Worm (Caenorhabditis elegans) whole organism, young adult: ENCODE data around the gene sre-40.
"Not testable (repeated sequence)": the region's sequence is repeated elsewhere in the genome, so short reads cannot be mapped to it uniquely, and the experiment has no call there.

ENCODE experiments used
- B0019.2 ChIP-seq: fragments of 200-800 bp; sonication (Bioruptor generic); conservative IDR thresholded peaks from 2 replicates; pipeline ENCODE4 v1.3.6; 2022; ENCODE audit warnings: missing genetic modification reagents, missing genetic modification characterization, missing compliant biosample characterization
- C06A6.2 ChIP-seq: fragments of 200-800 bp; sonication (Bioruptor generic); conservative IDR thresholded peaks from 2 replicates; pipeline ENCODE4 v1.3.6; 2022; ENCODE audit warnings: missing genetic modification characterization, missing compliant biosample characterization
- C17E4.6 ChIP-seq: fragments of 200-800 bp; sonication (Bioruptor generic); IDR thresholded peaks from 2 replicates; pipeline ENCODE4 v1.3.6; 2022; ENCODE audit warnings: missing genetic modification reagents, missing genetic modification characterization, missing compliant biosample characterization
- D2030.7 ChIP-seq: fragments of 200-800 bp; sonication (Bioruptor generic); IDR thresholded peaks from 2 replicates; pipeline ENCODE4 v1.3.6; 2022; ENCODE audit warnings: missing genetic modification reagents, missing genetic modification characterization, missing compliant biosample characterization
- F23B12.7 ChIP-seq: sonication (generic microtip); optimal IDR thresholded peaks from 2 replicates; lab custom pipeline; 2017; ENCODE audit warnings: missing genetic modification characterization, mild to moderate bottlenecking, missing compliant biosample characterization, antibody characterized with exemption, moderate library complexity; ENCODE audit not compliant: insufficient read depth
- F33H1.4 ChIP-seq: fragments of 200-800 bp; sonication (Bioruptor generic); IDR thresholded peaks from 2 replicates; pipeline ENCODE4 v1.3.6; 2022; ENCODE audit warnings: missing genetic modification reagents, missing genetic modification characterization, missing compliant biosample characterization
- K11D2.4 ChIP-seq: fragments of 200-800 bp; sonication (Bioruptor generic); IDR thresholded peaks from 2 replicates; pipeline ENCODE4 v1.3.6; 2022; ENCODE audit warnings: missing genetic modification reagents, missing genetic modification characterization, missing compliant biosample characterization
- K12H6.12 ChIP-seq: fragments of 200-800 bp; sonication (Bioruptor generic); optimal IDR thresholded peaks from 2 replicates; lab custom pipeline; 2018; ENCODE audit warnings: mild to moderate bottlenecking, missing genetic modification characterization, missing compliant biosample characterization
- Y53F4B.3 ChIP-seq: fragments of 200-800 bp; sonication (Bioruptor generic); IDR thresholded peaks from 2 replicates; pipeline ENCODE4 v1.3.6; 2022; ENCODE audit warnings: missing genetic modification reagents, missing genetic modification characterization, missing compliant biosample characterization
- Y53G8AR.9 ChIP-seq: fragments of 200-800 bp; sonication (Bioruptor generic); conservative IDR thresholded peaks from 2 replicates; pipeline ENCODE4 v1.3.6; 2022; ENCODE audit warnings: missing genetic modification reagents, missing genetic modification characterization, missing compliant biosample characterization
- Y67H2A.10 ChIP-seq: fragments of 200-800 bp; sonication (Bioruptor generic); conservative IDR thresholded peaks from 2 replicates; pipeline ENCODE4 v1.3.6; 2022; ENCODE audit warnings: missing genetic modification reagents, missing genetic modification characterization, missing compliant biosample characterization
- Y79H2A.3 ChIP-seq: fragments of 200-800 bp; sonication (Bioruptor generic); conservative IDR thresholded peaks from 2 replicates; pipeline ENCODE4 v1.3.6; 2022; ENCODE audit warnings: missing genetic modification reagents, missing genetic modification characterization, missing compliant biosample characterization
- ZK185.1 ChIP-seq: sonication (generic microtip); optimal IDR thresholded peaks from 2 replicates; lab custom pipeline; 2016; ENCODE audit warnings: mild to moderate bottlenecking, missing genetic modification characterization, missing compliant biosample characterization; ENCODE audit not compliant: poor library complexity, severe bottlenecking
- athp-1 ChIP-seq: sonication (generic microtip); optimal IDR thresholded peaks from 2 replicates; lab custom pipeline; 2017; ENCODE audit warnings: mild to moderate bottlenecking, missing genetic modification characterization, missing compliant biosample characterization
- attf-5 ChIP-seq: fragments of 200-800 bp; sonication (Bioruptor generic); optimal IDR thresholded peaks from 2 replicates; lab custom pipeline; 2018; ENCODE audit warnings: mild to moderate bottlenecking, missing genetic modification characterization, missing compliant biosample characterization
- bed-2 ChIP-seq: fragments of 200-800 bp; sonication (Bioruptor generic); IDR thresholded peaks from 2 replicates; pipeline ENCODE4 v1.3.6; 2022; ENCODE audit warnings: missing genetic modification reagents, missing genetic modification characterization, missing compliant biosample characterization
- cebp-1 ChIP-seq, 2 experiments: fragments of 200-800 bp in 1 of 2; sonication (Bioruptor generic) in 1 of 2; sonication (generic microtip) in 1 of 2; IDR thresholded peaks in 1 of 2; optimal IDR thresholded peaks in 1 of 2; 2 replicates each; pipeline versions ENCODE4 v1.3.6 to Lab custom; 2017 to 2022; ENCODE audit warnings: missing compliant biosample characterization in 2 of 2, missing genetic modification characterization in 2 of 2, mild to moderate bottlenecking in 1 of 2, missing genetic modification reagents in 1 of 2, moderate library complexity in 1 of 2
- ceh-27 ChIP-seq: fragments of 200-800 bp; sonication (Bioruptor generic); optimal IDR thresholded peaks from 2 replicates; lab custom pipeline; 2018; ENCODE audit warnings: mild to moderate bottlenecking, missing genetic modification characterization, moderate library complexity, missing compliant biosample characterization
- ceh-91 ChIP-seq: fragments of 200-800 bp; sonication (Bioruptor generic); IDR thresholded peaks from 2 replicates; pipeline ENCODE4 v1.3.6; 2022; ENCODE audit warnings: missing genetic modification reagents, missing genetic modification characterization, missing compliant biosample characterization
- egl-18 ChIP-seq: fragments of 200-800 bp; sonication (Bioruptor generic); IDR thresholded peaks from 2 replicates; pipeline ENCODE4 v1.3.6; 2022; ENCODE audit warnings: missing genetic modification reagents, missing genetic modification characterization, missing compliant biosample characterization
- egl-44 ChIP-seq: fragments of 200-800 bp; sonication (Bioruptor generic); IDR thresholded peaks from 2 replicates; pipeline ENCODE4 v1.3.6; 2022; ENCODE audit warnings: missing genetic modification reagents, missing genetic modification characterization, missing compliant biosample characterization
- ekl-4 ChIP-seq: fragments of 200-800 bp; sonication (Bioruptor generic); IDR thresholded peaks from 2 replicates; pipeline ENCODE4 v1.3.6; 2022; ENCODE audit warnings: missing genetic modification reagents, missing genetic modification characterization, missing compliant biosample characterization
- hmg-20 ChIP-seq: fragments of 200-800 bp; sonication (Bioruptor generic); IDR thresholded peaks from 2 replicates; pipeline ENCODE4 v1.3.6; 2022; ENCODE audit warnings: missing genetic modification reagents, missing genetic modification characterization, missing compliant biosample characterization
- hsf-1 ChIP-seq: fragments of 200-800 bp; sonication (Bioruptor generic); IDR thresholded peaks from 2 replicates; pipeline ENCODE4 v1.3.6; 2022; ENCODE audit warnings: missing genetic modification reagents, missing genetic modification characterization, missing compliant biosample characterization
- let-526 ChIP-seq: fragments of 200-800 bp; sonication (Bioruptor generic); IDR thresholded peaks from 2 replicates; pipeline ENCODE4 v1.3.6; 2022; ENCODE audit warnings: missing genetic modification reagents, missing genetic modification characterization, missing compliant biosample characterization
- let-607 ChIP-seq, 2 experiments: fragments of 200-800 bp in 1 of 2; sonication (Bioruptor generic) in 1 of 2; sonication (generic microtip) in 1 of 2; optimal IDR thresholded peaks; 2 replicates each; lab custom pipeline; 2016 to 2018; ENCODE audit warnings: mild to moderate bottlenecking in 2 of 2, missing compliant biosample characterization in 2 of 2, missing genetic modification characterization in 2 of 2, moderate library complexity in 2 of 2, missing genotype in 1 of 2
- lin-26 ChIP-seq: fragments of 200-800 bp; sonication (Bioruptor generic); IDR thresholded peaks from 2 replicates; pipeline ENCODE4 v1.3.6; 2022; ENCODE audit warnings: missing genetic modification reagents, missing genetic modification characterization, missing compliant biosample characterization
- lin-35 ChIP-seq, 3 experiments: fragments of 150-350 bp in 2 of 3; sonication (generic microtip) in 1 of 3; optimal IDR thresholded peaks; 2 replicates each; lab custom pipeline; 2014 to 2018; ENCODE audit warnings: missing biosample characterization in 3 of 3, missing genetic modification characterization in 3 of 3, missing genetic modification reagents in 3 of 3
- lin-40 ChIP-seq: sonication (generic microtip); optimal IDR thresholded peaks from 2 replicates; lab custom pipeline; 2016; ENCODE audit warnings: missing genetic modification characterization, mild to moderate bottlenecking, missing compliant biosample characterization, missing genotype, missing genetic modification reagents
- lin-54 ChIP-seq: fragments of 200-800 bp; sonication (Bioruptor generic); optimal IDR thresholded peaks from 2 replicates; lab custom pipeline; 2018; ENCODE audit warnings: mild to moderate bottlenecking, missing genetic modification characterization, missing compliant biosample characterization
- lir-1 ChIP-seq: fragments of 200-800 bp; sonication (Bioruptor generic); conservative IDR thresholded peaks from 2 replicates; pipeline ENCODE4 v1.3.6; 2022; ENCODE audit warnings: missing genetic modification reagents, missing genetic modification characterization, missing compliant biosample characterization
- lsl-1 ChIP-seq: fragments of 200-800 bp; sonication (Bioruptor generic); optimal IDR thresholded peaks from 2 replicates; lab custom pipeline; 2018; ENCODE audit warnings: mild to moderate bottlenecking, missing genetic modification characterization, moderate library complexity, missing compliant biosample characterization
- madf-6 ChIP-seq: fragments of 200-800 bp; sonication (Bioruptor generic); IDR thresholded peaks from 2 replicates; pipeline ENCODE4 v1.3.6; 2022; ENCODE audit warnings: missing genetic modification reagents, missing genetic modification characterization, missing compliant biosample characterization
- madf-8 ChIP-seq: fragments of 200-800 bp; sonication (Bioruptor generic); conservative IDR thresholded peaks from 2 replicates; pipeline ENCODE4 v1.3.6; 2022; ENCODE audit warnings: missing genetic modification reagents, missing genetic modification characterization, missing compliant biosample characterization
- pbrm-1 ChIP-seq: fragments of 200-800 bp; sonication (Bioruptor generic); IDR thresholded peaks from 2 replicates; pipeline ENCODE4 v1.3.6; 2022; ENCODE audit warnings: missing genetic modification reagents, missing genetic modification characterization, missing compliant biosample characterization
- rpc-1 ChIP-seq, 2 experiments: fragments of 150-350 bp in 1 of 2; sonication (generic microtip) in 1 of 2; optimal IDR thresholded peaks; 2 replicates each; lab custom pipeline; 2014 to 2018; ENCODE audit warnings: missing biosample characterization in 1 of 2, missing genetic modification characterization in 1 of 2, missing genetic modification reagents in 1 of 2, missing genotype in 1 of 2
- snpc-1.3 ChIP-seq: sonication (generic microtip); optimal IDR thresholded peaks from 2 replicates; lab custom pipeline; 2017; ENCODE audit warnings: missing genetic modification characterization, mild to moderate bottlenecking, missing compliant biosample characterization, antibody characterized with exemption, moderate library complexity, missing genotype, missing genetic modification reagents; ENCODE audit not compliant: insufficient read depth
- snpc-3.4 ChIP-seq: sonication (generic microtip); optimal IDR thresholded peaks from 2 replicates; lab custom pipeline; 2017; ENCODE audit warnings: missing genetic modification characterization, mild to moderate bottlenecking, missing compliant biosample characterization, antibody characterized with exemption, moderate library complexity, missing genotype, missing genetic modification reagents
- snpc-4 ChIP-seq, 5 experiments: fragments of 150-350 bp in 1 of 5; sonication (generic microtip) in 4 of 5; optimal IDR thresholded peaks; 2 replicates each; lab custom pipeline; 2014 to 2018; ENCODE audit warnings: missing genetic modification characterization in 5 of 5, missing biosample characterization in 3 of 5, antibody characterized with exemption in 2 of 5, mild to moderate bottlenecking in 2 of 5, missing compliant biosample characterization in 2 of 5, missing genotype in 2 of 5, moderate library complexity in 2 of 5, missing genetic modification reagents in 1 of 5
- tbx-9 ChIP-seq: sonication (generic microtip); optimal IDR thresholded peaks from 2 replicates; lab custom pipeline; 2016; ENCODE audit warnings: borderline replicate concordance, missing genetic modification characterization, inconsistent platforms, missing compliant biosample characterization
- zfh-2 ChIP-seq: fragments of 200-800 bp; sonication (Bioruptor generic); conservative IDR thresholded peaks from 2 replicates; pipeline ENCODE4 v1.3.6; 2022; ENCODE audit warnings: missing genetic modification reagents, missing genetic modification characterization, missing compliant biosample characterization

Gene sre-40

ce11 chrII:4703011-4703410 lies 19.4 kb upstream of the sre-40 start (continued):
- TF ChIP-seq cebp-1 (GFP tag; IDR thresholded peaks at IDR 0.05; lab: Robert Waterston, UW): no peak
- peak; percentile 58 for TF ChIP-seq cebp-1 (tag; optimal IDR thresholded peaks at IDR 0.05; lab: Kevin White, UChicago)
- TF ChIP-seq lin-40: no peak
- peak in 1 of 3 experiments; percentile 36 for TF ChIP-seq lin-35 (GFP tag; optimal IDR thresholded peaks at IDR 0.05; lab: Kevin White, UChicago)
- TF ChIP-seq tbx-9 (tag; lab: Kevin White, UChicago): no peak

ce11 chrII:4701482-4702119 lies 18.0 kb upstream of the sre-40 start, which contains the start of gene unc-85:
Gene unc-85 (plus strand): TSS chrII:4702069.
- not testable (repeated sequence) for TF ChIP-seq snpc-4 (GFP tag; optimal IDR thresholded peaks at IDR 0.05; lab: Kevin White, UChicago); rpc-1 (tag; optimal IDR thresholded peaks at IDR 0.05; lab: Kevin White, UChicago)
- TF ChIP-seq snpc-4 (tag; optimal IDR thresholded peaks at IDR 0.05; lab: Kevin White, UChicago): peak; percentile 20 to 66 (median 58)
- TF ChIP-seq cebp-1 (GFP tag; IDR thresholded peaks at IDR 0.05; lab: Robert Waterston, UW): peak; percentile 78
- TF ChIP-seq cebp-1 (tag; optimal IDR thresholded peaks at IDR 0.05; lab: Kevin White, UChicago): peak; percentile 79
- TF ChIP-seq egl-44 (GFP tag; lab: Robert Waterston, UW): peak; percentile 85
- peak; percentile 54 to 70 (median 60) for TF ChIP-seq lin-35 (GFP tag; optimal IDR thresholded peaks at IDR 0.05; lab: Kevin White, UChicago)
- peak; percentile 87 for TF ChIP-seq Y53F4B.3 (GFP tag; lab: Robert Waterston, UW)
- peak; percentile 90 for TF ChIP-seq attf-5 (GFP tag; lab: Kevin White, UChicago)
- TF ChIP-seq F23B12.7: peak; percentile 45
- peak; percentile 91 for TF ChIP-seq Y67H2A.10 (GFP tag; lab: Robert Waterston, UW)
- peak; percentile 70 for TF ChIP-seq ceh-27 (GFP tag; lab: Kevin White, UChicago)
- 0 out of 2 replicates have a peak, but pooled peaks have one; percentile 52 for TF ChIP-seq egl-18 (GFP tag; lab: Robert Waterston, UW)
- TF ChIP-seq madf-8: peak; percentile 97
- peak; percentile 35 for TF ChIP-seq rpc-1 (optimal IDR thresholded peaks at IDR 0.05; lab: Kevin White, UChicago)
- TF ChIP-seq athp-1: peak; percentile 46
- TF ChIP-seq lir-1 (GFP tag; lab: Robert Waterston, UW): peak; percentile 86
- peak; percentile 82 for TF ChIP-seq let-526 (GFP tag; lab: Robert Waterston, UW)
- TF ChIP-seq snpc-1.3 (tag; lab: Kevin White, UChicago): peak; percentile 36
- TF ChIP-seq lin-26 (GFP tag; lab: Robert Waterston, UW): peak; percentile 79
- peak; percentile 98 for TF ChIP-seq C17E4.6 (GFP tag; lab: Robert Waterston, UW)
- peak; percentile 86 for TF ChIP-seq lin-54 (GFP tag; lab: Kevin White, UChicago)
- TF ChIP-seq hsf-1 (GFP tag; lab: Robert Waterston, UW): peak; percentile 95
- TF ChIP-seq lsl-1 (GFP tag; lab: Kevin White, UChicago): peak; percentile 79
- TF ChIP-seq D2030.7 (GFP tag; lab: Robert Waterston, UW): peak; percentile 100
- TF ChIP-seq K11D2.4: peak; percentile 88
- TF ChIP-seq ceh-91 (GFP tag; lab: Robert Waterston, UW): peak; percentile 100
- peak; percentile 94 for TF ChIP-seq bed-2 (GFP tag; lab: Robert Waterston, UW)
- TF ChIP-seq ekl-4 (GFP tag; lab: Robert Waterston, UW): peak; percentile 97
- peak; percentile 78 for TF ChIP-seq zfh-2 (GFP tag; lab: Robert Waterston, UW)
- peak; percentile 98 for TF ChIP-seq C06A6.2
- peak; percentile 74; the same call in 1 of the 2 replicates for TF ChIP-seq hmg-20 (GFP tag; lab: Robert Waterston, UW)
- peak in 1 of 2 experiments; percentile 74 for TF ChIP-seq let-607 (tag; optimal IDR thresholded peaks at IDR 0.05; lab: Kevin White, UChicago)
- TF ChIP-seq K12H6.12 (tag; lab: Kevin White, UChicago): peak; percentile 2
- TF ChIP-seq madf-6 (GFP tag; lab: Robert Waterston, UW): peak; percentile 99
- peak; percentile 93 for TF ChIP-seq pbrm-1 (GFP tag; lab: Robert Waterston, UW)
- TF ChIP-seq snpc-3.4 (tag; lab: Kevin White, UChicago): peak; percentile 84
- peak; percentile 32 for TF ChIP-seq ZK185.1 (tag; lab: Kevin White, UChicago)
- peak; percentile 94 for TF ChIP-seq Y53G8AR.9 (GFP tag; lab: Robert Waterston, UW)
- TF ChIP-seq lin-40: peak; percentile 82
- TF ChIP-seq F33H1.4: peak; percentile 96
- TF ChIP-seq B0019.2 (GFP tag; lab: Robert Waterston, UW): peak; percentile 98
- TF ChIP-seq Y79H2A.3 (GFP tag; lab: Robert Waterston, UW): peak; percentile 89
